Fruit fly (Drosophila melanogaster) whole organism, embryonic: ENCODE measurements around the gene stg1.
A peak's percentile ranks its signal among the peaks of the same experiment; 100 is the strongest.

Experiments used
- Atf6 ChIP-seq: fragments of 200-800 bp; sonication (Bioruptor generic); IDR thresholded peaks from 2 replicates; pipeline ENCODE4 v1.3.6; 2022; ENCODE audit warnings: missing biosample characterization, missing genetic modification characterization
- Blimp-1 ChIP-seq: fragments of 200-800 bp; sonication (Bioruptor generic); optimal IDR thresholded peaks from 3 replicates; lab custom pipeline; 2018; ENCODE audit warnings: missing biosample characterization, missing genetic modification characterization, mild to moderate bottlenecking, moderate library complexity, missing genetic modification reagents
- BtbVII ChIP-seq: fragments of 200-800 bp; sonication (Bioruptor generic); optimal IDR thresholded peaks from 3 replicates; lab custom pipeline; 2017; ENCODE audit warnings: missing biosample characterization, mild to moderate bottlenecking, missing genetic modification characterization
- CG10147 ChIP-seq: fragments of 200-800 bp; sonication (Bioruptor generic); optimal IDR thresholded peaks from 2 replicates; lab custom pipeline; 2019; ENCODE audit warnings: missing biosample characterization, mild to moderate bottlenecking, missing genetic modification characterization, moderate library complexity
- CG10959 ChIP-seq: fragments of 200-800 bp; sonication (Bioruptor generic); IDR thresholded peaks from 2 replicates; pipeline ENCODE4 v1.3.6; 2022; ENCODE audit warnings: missing biosample characterization, missing genetic modification characterization
- CG12071 ChIP-seq: fragments of 200-800 bp; sonication (Bioruptor generic); optimal IDR thresholded peaks from 3 replicates; lab custom pipeline; 2018; ENCODE audit warnings: missing biosample characterization, mild to moderate bottlenecking, missing genetic modification characterization
- CG12155 ChIP-seq: fragments of 200-800 bp; sonication (Bioruptor generic); optimal IDR thresholded peaks from 3 replicates; lab custom pipeline; 2016; ENCODE audit warnings: missing biosample characterization, missing genetic modification characterization
- CG14014 ChIP-seq: fragments of 200-800 bp; sonication (Bioruptor generic); IDR thresholded peaks from 2 replicates; pipeline ENCODE4 v1.3.6; 2022; ENCODE audit warnings: missing biosample characterization, missing genetic modification characterization
- CG15011 ChIP-seq: fragments of 200-800 bp; sonication (Bioruptor generic); optimal IDR thresholded peaks from 3 replicates; lab custom pipeline; 2018; ENCODE audit warnings: missing biosample characterization, mild to moderate bottlenecking, missing genetic modification characterization
- CG2199 ChIP-seq: fragments of 200-800 bp; sonication (Bioruptor generic); IDR thresholded peaks from 3 replicates; pipeline ENCODE4 v1.3.6; 2022; ENCODE audit warnings: missing biosample characterization, missing genetic modification characterization
- CG2712 ChIP-seq: fragments of 200-800 bp; optimal IDR thresholded peaks from 3 replicates; lab custom pipeline; 2019; ENCODE audit warnings: missing biosample characterization, mild to moderate bottlenecking, missing genetic modification characterization, moderate library complexity
- CG2875 ChIP-seq: fragments of 200-800 bp; sonication (Bioruptor generic); optimal IDR thresholded peaks from 2 replicates; lab custom pipeline; 2017; ENCODE audit warnings: missing biosample characterization, mild to moderate bottlenecking, missing genetic modification characterization, missing genetic modification reagents
- CG30020 ChIP-seq: fragments of 200-800 bp; optimal IDR thresholded peaks from 2 replicates; lab custom pipeline; 2019; ENCODE audit warnings: missing biosample characterization, mild to moderate bottlenecking, missing genetic modification characterization, moderate library complexity
- CG31388 ChIP-seq: fragments of 200-800 bp; sonication (Bioruptor generic); optimal IDR thresholded peaks from 2 replicates; lab custom pipeline; 2016; ENCODE audit warnings: missing biosample characterization, missing genetic modification characterization
- CG3281 ChIP-seq: fragments of 200-800 bp; sonication (Bioruptor generic); optimal IDR thresholded peaks from 3 replicates; lab custom pipeline; 2017; ENCODE audit warnings: missing biosample characterization, mild to moderate bottlenecking, missing genetic modification characterization
- CG3838 ChIP-seq: fragments of 200-800 bp; sonication (Bioruptor generic); optimal IDR thresholded peaks from 3 replicates; lab custom pipeline; 2016; ENCODE audit warnings: missing biosample characterization, missing genetic modification characterization
- CG6683 ChIP-seq: fragments of 200-800 bp; sonication (Bioruptor generic); optimal IDR thresholded peaks from 2 replicates; lab custom pipeline; 2017; ENCODE audit warnings: missing biosample characterization, mild to moderate bottlenecking, missing genetic modification characterization, missing genetic modification reagents
- CG6689 ChIP-seq: fragments of 200-800 bp; sonication (Bioruptor generic); IDR thresholded peaks from 2 replicates; pipeline ENCODE4 v1.3.6; 2022; ENCODE audit warnings: missing biosample characterization, missing genetic modification characterization
- CG6813 ChIP-seq: fragments of 200-800 bp; sonication (Bioruptor generic); optimal IDR thresholded peaks from 2 replicates; lab custom pipeline; 2017; ENCODE audit warnings: missing biosample characterization, missing genetic modification characterization, mild to moderate bottlenecking, moderate library complexity, missing genetic modification reagents
- CG7372 ChIP-seq: fragments of 200-800 bp; sonication (Bioruptor generic); IDR thresholded peaks from 2 replicates; pipeline ENCODE4 v1.3.6; 2022; ENCODE audit warnings: missing biosample characterization, missing genetic modification characterization
- CG9727 ChIP-seq: fragments of 200-800 bp; sonication (Bioruptor generic); optimal IDR thresholded peaks from 3 replicates; lab custom pipeline; 2017; ENCODE audit warnings: missing biosample characterization, mild to moderate bottlenecking, missing genetic modification characterization
- CG9932 ChIP-seq: fragments of 200-800 bp; sonication (Bioruptor generic); IDR thresholded peaks from 2 replicates; pipeline ENCODE4 v1.3.6; 2022; ENCODE audit warnings: missing biosample characterization, missing genetic modification characterization
- Doc3 ChIP-seq: fragments of 200-800 bp; sonication (Bioruptor generic); IDR thresholded peaks from 3 replicates; pipeline ENCODE4 v1.3.6; 2022; ENCODE audit warnings: missing biosample characterization, missing genetic modification characterization; ENCODE audit not compliant: partially characterized antibody
- E2f1 ChIP-seq: fragments of 200-800 bp; sonication (Bioruptor generic); IDR thresholded peaks from 2 replicates; pipeline ENCODE4 v1.3.6; 2022; ENCODE audit warnings: missing biosample characterization, missing genetic modification characterization
- Fer1 ChIP-seq: fragments of 200-800 bp; sonication (Bioruptor generic); optimal IDR thresholded peaks from 2 replicates; lab custom pipeline; 2017; ENCODE audit warnings: missing biosample characterization, mild to moderate bottlenecking, missing genetic modification characterization
- HHEX ChIP-seq: fragments of 200-800 bp; sonication (Bioruptor generic); optimal IDR thresholded peaks from 3 replicates; lab custom pipeline; 2017; ENCODE audit warnings: missing biosample characterization, mild to moderate bottlenecking, missing genetic modification characterization, missing genetic modification reagents
- HLHmδ ChIP-seq: fragments of 200-800 bp; sonication (Bioruptor generic); optimal IDR thresholded peaks from 2 replicates; lab custom pipeline; 2018; ENCODE audit warnings: missing biosample characterization, mild to moderate bottlenecking, missing genetic modification characterization, moderate library complexity
- Hr3 ChIP-seq: fragments of 200-800 bp; sonication (Bioruptor generic); optimal IDR thresholded peaks from 3 replicates; lab custom pipeline; 2016; ENCODE audit warnings: missing biosample characterization, missing genetic modification characterization
- NC2β ChIP-seq: fragments of 200-800 bp; sonication (Bioruptor generic); optimal IDR thresholded peaks from 2 replicates; lab custom pipeline; 2016; ENCODE audit warnings: missing biosample characterization, missing genetic modification characterization
- NFAT ChIP-seq: fragments of 200-800 bp; sonication (Bioruptor generic); IDR thresholded peaks from 2 replicates; pipeline ENCODE4 v1.3.6; 2022; ENCODE audit warnings: missing biosample characterization, missing genetic modification characterization
- Nf-YA ChIP-seq: fragments of 200-800 bp; sonication (Bioruptor generic); IDR thresholded peaks from 2 replicates; pipeline ENCODE4 v1.3.6; 2022; ENCODE audit warnings: missing biosample characterization, missing genetic modification characterization
- Spps ChIP-seq: fragments of 200-800 bp; sonication (Bioruptor generic); optimal IDR thresholded peaks from 2 replicates; lab custom pipeline; 2018; ENCODE audit warnings: missing biosample characterization, mild to moderate bottlenecking, missing genetic modification characterization
- cg ChIP-seq: fragments of 200-800 bp; sonication (Bioruptor generic); optimal IDR thresholded peaks from 3 replicates; lab custom pipeline; 2019; ENCODE audit warnings: missing biosample characterization, mild to moderate bottlenecking, missing genetic modification characterization, moderate library complexity
- croc ChIP-seq: fragments of 200-800 bp; sonication (Bioruptor generic); conservative IDR thresholded peaks from 3 replicates; pipeline ENCODE4 v1.3.6; 2022; ENCODE audit warnings: missing biosample characterization, missing genetic modification characterization
- fd102C ChIP-seq: fragments of 200-800 bp; sonication (Bioruptor generic); optimal IDR thresholded peaks from 2 replicates; lab custom pipeline; 2018; ENCODE audit warnings: missing biosample characterization, mild to moderate bottlenecking, missing genetic modification characterization, moderate library complexity
- fd96Cb ChIP-seq: fragments of 200-800 bp; sonication (Bioruptor generic); optimal IDR thresholded peaks from 2 replicates; lab custom pipeline; 2018; ENCODE audit warnings: missing biosample characterization, mild to moderate bottlenecking, missing genetic modification characterization, moderate library complexity
- ftz-f1 ChIP-seq: fragments of 200-800 bp; sonication (Bioruptor generic); optimal IDR thresholded peaks from 2 replicates; lab custom pipeline; 2016; ENCODE audit warnings: missing biosample characterization, missing genetic modification characterization
- ken ChIP-seq: fragments of 200-800 bp; sonication (Bioruptor generic); IDR thresholded peaks from 3 replicates; pipeline ENCODE4 v1.3.6; 2022; ENCODE audit warnings: missing biosample characterization, missing genetic modification characterization
- p53 ChIP-seq: fragments of 200-800 bp; sonication (Bioruptor generic); optimal IDR thresholded peaks from 2 replicates; lab custom pipeline; 2016; ENCODE audit warnings: missing biosample characterization, missing genetic modification characterization
- pho ChIP-seq: fragments of 200-800 bp; sonication (Bioruptor generic); optimal IDR thresholded peaks from 2 replicates; lab custom pipeline; 2016; ENCODE audit warnings: missing biosample characterization, missing genetic modification characterization
- pros ChIP-seq: fragments of 200-800 bp; sonication (Bioruptor generic); optimal IDR thresholded peaks from 3 replicates; lab custom pipeline; 2019; ENCODE audit warnings: missing biosample characterization, mild to moderate bottlenecking, missing genetic modification characterization, moderate library complexity
- pzg ChIP-seq: fragments of 200-800 bp; sonication (Bioruptor generic); optimal IDR thresholded peaks from 3 replicates; lab custom pipeline; 2018; ENCODE audit warnings: missing biosample characterization, mild to moderate bottlenecking, missing genetic modification characterization, moderate library complexity
- sens-2 ChIP-seq: fragments of 200-800 bp; sonication (Bioruptor generic); IDR thresholded peaks from 2 replicates; pipeline ENCODE4 v1.3.6; 2022; ENCODE audit warnings: missing biosample characterization, missing genetic modification characterization
- seq ChIP-seq: fragments of 200-800 bp; sonication (Bioruptor generic); IDR thresholded peaks from 2 replicates; pipeline ENCODE4 v1.3.6; 2022; ENCODE audit warnings: missing biosample characterization, missing genetic modification characterization
- sob ChIP-seq: fragments of 200-800 bp; sonication (Bioruptor generic); IDR thresholded peaks from 2 replicates; pipeline ENCODE4 v1.3.6; 2022; ENCODE audit warnings: missing biosample characterization, missing genetic modification characterization
- stc ChIP-seq: fragments of 200-800 bp; sonication (Bioruptor generic); IDR thresholded peaks from 2 replicates; pipeline ENCODE4 v1.3.6; 2022; ENCODE audit warnings: missing biosample characterization, missing genetic modification characterization
- tll ChIP-seq, 2 experiments: fragments of 200-800 bp in 1 of 2; fragments of >200 bp in 1 of 2; sonication (Bioruptor generic) in 1 of 2; optimal IDR thresholded peaks; 2 replicates each; lab custom pipeline; 2017 to 2019; ENCODE audit warnings: missing biosample characterization in 2 of 2, missing genetic modification characterization in 2 of 2, mild to moderate bottlenecking in 1 of 2, moderate library complexity in 1 of 2
- zen ChIP-seq: fragments of 200-800 bp; sonication (Bioruptor generic); optimal IDR thresholded peaks from 3 replicates; lab custom pipeline; 2018; ENCODE audit warnings: missing biosample characterization, mild to moderate bottlenecking, missing genetic modification characterization, moderate library complexity
- zf30C ChIP-seq: fragments of 200-800 bp; sonication (Bioruptor generic); optimal IDR thresholded peaks from 3 replicates; lab custom pipeline; 2018; ENCODE audit warnings: missing biosample characterization, mild to moderate bottlenecking, missing genetic modification characterization
- zfh1 ChIP-seq: fragments of 200-800 bp; sonication (Bioruptor generic); IDR thresholded peaks from 3 replicates; pipeline ENCODE4 v1.3.6; 2022; ENCODE audit warnings: missing biosample characterization, missing genetic modification characterization

stg1 gene

dm6 chrX:21058991-21059390, 34.7 kb upstream of the stg1 start (continued):
- TF ChIP-seq fd102C (GFP tag; lab: Kevin White, UChicago) (no peak), CG3838 (GFP tag; lab: Kevin White, UChicago) (peak; percentile 30), pzg (GFP tag; lab: Kevin White, UChicago) (no peak), zfh1 (peak; percentile 86), E2f1 (GFP tag; lab: Robert Waterston, UW) (peak; percentile 72), fd96Cb (peak; percentile 91), CG2712 (tag; lab: Kevin White, UChicago) (peak; percentile 88), CG3281 (GFP tag; lab: Kevin White, UChicago) (peak; percentile 79), Nf-YA (GFP tag; lab: Robert Waterston, UW) (peak; percentile 61), p53 (GFP tag; lab: Kevin White, UChicago) (peak; percentile 80), ken (GFP tag; lab: Robert Waterston, UW) (peak; percentile 89), Spps (tag; lab: Kevin White, UChicago) (peak; percentile 78), zen (tag; lab: Kevin White, UChicago) (peak; percentile 68), CG30020 (peak; percentile 26), CG6683 (peak; percentile 66), sens-2 (0 out of 2 replicates have a peak, but pooled peaks have one; percentile 45), CG12071 (GFP tag; lab: Kevin White, UChicago) (peak; percentile 91), Blimp-1 (peak; percentile 88), stc (peak; percentile 89), pho (GFP tag; lab: Kevin White, UChicago) (peak; percentile 79), sob (GFP tag; lab: Robert Waterston, UW) (peak; percentile 82), NFAT (GFP tag; lab: Robert Waterston, UW) (0 out of 2 replicates have a peak, but pooled peaks have one; percentile 16), CG14014 (GFP tag; lab: Robert Waterston, UW) (peak; percentile 75), NC2β (GFP tag; lab: Kevin White, UChicago) (peak; percentile 89), CG12155 (GFP tag; lab: Kevin White, UChicago) (peak; percentile 77), CG7372 (peak; percentile 43), CG15011 (GFP tag; lab: Kevin White, UChicago) (peak; percentile 56), CG10147 (GFP tag; lab: Kevin White, UChicago) (peak; percentile 74), Atf6 (GFP tag; lab: Robert Waterston, UW) (peak; percentile 79; the same call in 1 of the 2 replicates), CG31388 (peak; percentile 72), HHEX (GFP tag; lab: Kevin White, UChicago) (peak; percentile 83), HLHmδ (GFP tag; lab: Kevin White, UChicago) (no peak), tll (GFP tag; optimal IDR thresholded peaks at IDR 0.05; lab: Kevin White, UChicago) (no peak), seq (GFP tag; lab: Robert Waterston, UW) (peak; percentile 90), Hr3 (GFP tag; lab: Kevin White, UChicago) (peak; percentile 87), CG9932 (GFP tag; lab: Robert Waterston, UW) (peak; percentile 56; the same call in 1 of the 2 replicates), CG6813 (GFP tag; lab: Kevin White, UChicago) (peak; percentile 86), CG10959 (GFP tag; lab: Robert Waterston, UW) (peak; percentile 81), Fer1 (peak; percentile 82), ftz-f1 (no peak), CG9727 (peak; percentile 81), zf30C (GFP tag; lab: Kevin White, UChicago) (peak; percentile 74), pros (GFP tag; lab: Kevin White, UChicago) (peak; percentile 72), CG2875 (peak; percentile 92), CG6689 (GFP tag; lab: Robert Waterston, UW) (peak; percentile 82), croc (GFP tag; lab: Robert Waterston, UW) (peak; percentile 72), CG2199 (GFP tag; lab: Robert Waterston, UW) (0 out of 3 replicates have a peak, but pooled peaks have one; percentile 43), cg (GFP tag; lab: Kevin White, UChicago) (no peak), BtbVII (GFP tag; lab: Kevin White, UChicago) (peak; percentile 82), Doc3 (no peak)
